Fruit fly (Drosophila melanogaster) whole organism, embryonic: ENCODE measurements around the gene CG7963.

Experiments used
- Atf6 ChIP-seq: fragments of 200-800 bp; sonication (Bioruptor generic); IDR thresholded peaks from 2 replicates; pipeline ENCODE4 v1.3.6; 2022; ENCODE audit warnings: missing biosample characterization, missing genetic modification characterization
- Awh ChIP-seq: fragments of 200-800 bp; sonication (Bioruptor generic); IDR thresholded peaks from 2 replicates; pipeline ENCODE4, ENCODE4 v1.3.6; 2022; ENCODE audit warnings: missing biosample characterization, missing genetic modification characterization
- BtbVII ChIP-seq: fragments of 200-800 bp; sonication (Bioruptor generic); optimal IDR thresholded peaks from 3 replicates; lab custom pipeline; 2017; ENCODE audit warnings: missing biosample characterization, mild to moderate bottlenecking, missing genetic modification characterization
- CG10147 ChIP-seq: fragments of 200-800 bp; sonication (Bioruptor generic); optimal IDR thresholded peaks from 2 replicates; lab custom pipeline; 2019; ENCODE audit warnings: missing biosample characterization, mild to moderate bottlenecking, missing genetic modification characterization, moderate library complexity
- CG10209 ChIP-seq: fragments of 200-800 bp; sonication (Bioruptor generic); optimal IDR thresholded peaks from 3 replicates; lab custom pipeline; 2017; ENCODE audit warnings: missing biosample characterization, mild to moderate bottlenecking, missing genetic modification characterization, missing genetic modification reagents
- CG10462 ChIP-seq: fragments of 200-800 bp; sonication (Bioruptor generic); optimal IDR thresholded peaks from 2 replicates; lab custom pipeline; 2016; ENCODE audit warnings: missing biosample characterization, missing genetic modification characterization
- CG11085 ChIP-seq: fragments of 200-800 bp; sonication (Bioruptor generic); IDR thresholded peaks from 2 replicates; pipeline ENCODE4 v1.3.6; 2022; ENCODE audit warnings: missing biosample characterization, missing genetic modification characterization
- CG12236 ChIP-seq: fragments of 200-800 bp; sonication (Bioruptor generic); optimal IDR thresholded peaks from 2 replicates; lab custom pipeline; 2016; ENCODE audit warnings: missing biosample characterization, missing genetic modification characterization
- CG12744 ChIP-seq: fragments of 200-800 bp; sonication (Bioruptor generic); optimal IDR thresholded peaks from 2 replicates; lab custom pipeline; 2016; ENCODE audit warnings: missing biosample characterization, missing genetic modification characterization
- CG13296 ChIP-seq: fragments of 200-800 bp; sonication (Bioruptor generic); optimal IDR thresholded peaks from 3 replicates; lab custom pipeline; 2018; ENCODE audit warnings: missing biosample characterization, mild to moderate bottlenecking, missing genetic modification characterization
- CG13894 ChIP-seq: fragments of 200-800 bp; sonication (Bioruptor generic); optimal IDR thresholded peaks from 3 replicates; lab custom pipeline; 2018; ENCODE audit warnings: missing biosample characterization, mild to moderate bottlenecking, missing genetic modification characterization, moderate library complexity
- CG17186 ChIP-seq: fragments of 200-800 bp; sonication (Bioruptor generic); optimal IDR thresholded peaks from 3 replicates; lab custom pipeline; 2017; ENCODE audit warnings: missing biosample characterization, missing genetic modification reagents, missing genetic modification characterization
- CG1832 ChIP-seq: fragments of 200-800 bp; sonication (Bioruptor generic); optimal IDR thresholded peaks from 2 replicates; lab custom pipeline; 2017; ENCODE audit warnings: missing biosample characterization, mild to moderate bottlenecking, missing genetic modification characterization, inconsistent platforms
- CG18476 ChIP-seq: fragments of 200-800 bp; sonication (Bioruptor generic); optimal IDR thresholded peaks from 2 replicates; lab custom pipeline; 2016; ENCODE audit warnings: missing biosample characterization, mild to moderate bottlenecking, missing genetic modification characterization
- CG3407 ChIP-seq: fragments of 200-800 bp; sonication (Bioruptor generic); optimal IDR thresholded peaks from 2 replicates; lab custom pipeline; 2018; ENCODE audit warnings: missing biosample characterization, mild to moderate bottlenecking, missing genetic modification characterization
- CG3726 ChIP-seq: fragments of 200-800 bp; sonication (Bioruptor generic); IDR thresholded peaks from 3 replicates; pipeline ENCODE4, ENCODE4 v1.3.6; 2022; ENCODE audit warnings: missing biosample characterization, missing genetic modification characterization
- CG3847 ChIP-seq: fragments of 200-800 bp; sonication (Bioruptor generic); IDR thresholded peaks from 2 replicates; pipeline ENCODE4 v1.3.6; 2022; ENCODE audit warnings: missing biosample characterization, missing genetic modification characterization
- CG3995 ChIP-seq: fragments of 200-800 bp; sonication (Bioruptor generic); optimal IDR thresholded peaks from 3 replicates; lab custom pipeline; 2016; ENCODE audit warnings: missing biosample characterization, missing genetic modification characterization
- CG4617 ChIP-seq: fragments of 200-800 bp; sonication (Bioruptor generic); optimal IDR thresholded peaks from 3 replicates; lab custom pipeline; 2016; ENCODE audit warnings: missing biosample characterization, missing genetic modification characterization, borderline replicate concordance
- CG4707 ChIP-seq: fragments of 200-800 bp; sonication (Bioruptor generic); optimal IDR thresholded peaks from 2 replicates; lab custom pipeline; 2018; ENCODE audit warnings: missing biosample characterization, mild to moderate bottlenecking, missing genetic modification characterization, moderate library complexity
- CG7372 ChIP-seq: fragments of 200-800 bp; sonication (Bioruptor generic); IDR thresholded peaks from 2 replicates; pipeline ENCODE4 v1.3.6; 2022; ENCODE audit warnings: missing biosample characterization, missing genetic modification characterization
- CG9876 ChIP-seq: fragments of 200-800 bp; sonication (Bioruptor generic); optimal IDR thresholded peaks from 2 replicates; lab custom pipeline; 2016; ENCODE audit warnings: missing biosample characterization, missing genetic modification characterization
- Doc2 ChIP-seq: fragments of 200-800 bp; sonication (Bioruptor generic); IDR thresholded peaks from 2 replicates; pipeline ENCODE4 v1.3.6; 2022; ENCODE audit warnings: missing biosample characterization, missing genetic modification characterization
- HLHmδ ChIP-seq: fragments of 200-800 bp; sonication (Bioruptor generic); optimal IDR thresholded peaks from 2 replicates; lab custom pipeline; 2018; ENCODE audit warnings: missing biosample characterization, mild to moderate bottlenecking, missing genetic modification characterization, moderate library complexity
- Hr3 ChIP-seq: fragments of 200-800 bp; sonication (Bioruptor generic); optimal IDR thresholded peaks from 3 replicates; lab custom pipeline; 2016; ENCODE audit warnings: missing biosample characterization, missing genetic modification characterization
- Kr ChIP-seq: fragments of 200-800 bp; sonication (Bioruptor generic); optimal IDR thresholded peaks from 2 replicates; lab custom pipeline; 2017; ENCODE audit warnings: missing biosample characterization, mild to moderate bottlenecking, missing genetic modification characterization
- Meics ChIP-seq: fragments of 200-800 bp; sonication (Bioruptor generic); optimal IDR thresholded peaks from 2 replicates; lab custom pipeline; 2017; ENCODE audit warnings: missing biosample characterization, mild to moderate bottlenecking, missing genetic modification characterization
- Sox100B ChIP-seq: fragments of 200-800 bp; sonication (Bioruptor generic); optimal IDR thresholded peaks from 3 replicates; lab custom pipeline; 2018; ENCODE audit warnings: missing biosample characterization, mild to moderate bottlenecking, missing genetic modification characterization
- Stat92E ChIP-seq, 3 experiments: fragments of >200 bp in 2 of 3; fragments of 200-800 bp in 1 of 3; sonication (Bioruptor generic) in 1 of 3; optimal IDR thresholded peaks; 2 replicates each; lab custom pipeline; 2017 to 2019; ENCODE audit warnings: missing biosample characterization in 3 of 3, missing genetic modification characterization in 3 of 3, mild to moderate bottlenecking in 1 of 3, moderate library complexity in 1 of 3
- bigmax ChIP-seq: fragments of 200-800 bp; sonication (Bioruptor generic); optimal IDR thresholded peaks from 2 replicates; lab custom pipeline; 2018; ENCODE audit warnings: missing biosample characterization, mild to moderate bottlenecking, missing genetic modification characterization
- cad ChIP-seq: fragments of >200 bp; optimal IDR thresholded peaks from 2 replicates; lab custom pipeline; 2017; ENCODE audit warnings: missing biosample characterization, missing genetic modification characterization
- caup ChIP-seq: fragments of 200-800 bp; sonication (Bioruptor generic); optimal IDR thresholded peaks from 3 replicates; lab custom pipeline; 2017; ENCODE audit warnings: missing biosample characterization, mild to moderate bottlenecking, missing genetic modification characterization, moderate library complexity; ENCODE audit not compliant: severe bottlenecking
- cwo ChIP-seq: fragments of 200-800 bp; sonication (Bioruptor generic); optimal IDR thresholded peaks from 3 replicates; lab custom pipeline; 2017; ENCODE audit warnings: missing biosample characterization, missing genetic modification characterization, mild to moderate bottlenecking, moderate library complexity, missing genetic modification reagents
- danr ChIP-seq: fragments of 200-800 bp; sonication (Bioruptor generic); IDR thresholded peaks from 2 replicates; pipeline ENCODE4 v1.3.6; 2022; ENCODE audit warnings: missing biosample characterization, missing genetic modification characterization
- eve ChIP-seq, 2 experiments: fragments of >200 bp; optimal IDR thresholded peaks; 2 replicates each; lab custom pipeline; 2017; ENCODE audit warnings: missing biosample characterization in 2 of 2, missing genetic modification characterization in 2 of 2
- ftz-f1 ChIP-seq: fragments of 200-800 bp; sonication (Bioruptor generic); optimal IDR thresholded peaks from 2 replicates; lab custom pipeline; 2016; ENCODE audit warnings: missing biosample characterization, missing genetic modification characterization
- gsb ChIP-seq: fragments of 200-800 bp; sonication (Bioruptor generic); IDR thresholded peaks from 2 replicates; pipeline ENCODE4 v1.3.6; 2022; ENCODE audit warnings: missing biosample characterization, missing genetic modification characterization
- gsb-n ChIP-seq: fragments of 200-800 bp; sonication (Bioruptor generic); optimal IDR thresholded peaks from 3 replicates; lab custom pipeline; 2018; ENCODE audit warnings: missing biosample characterization, mild to moderate bottlenecking, missing genetic modification characterization
- h ChIP-seq: fragments of >200 bp; optimal IDR thresholded peaks from 2 replicates; lab custom pipeline; 2017
- hb ChIP-seq: fragments of 200-800 bp; sonication (Bioruptor generic); IDR thresholded peaks from 3 replicates; pipeline ENCODE4 v1.3.6; 2022; ENCODE audit warnings: missing biosample characterization, missing genetic modification characterization; ENCODE audit not compliant: partially characterized antibody
- hth ChIP-seq: fragments of >200 bp; optimal IDR thresholded peaks from 2 replicates; lab custom pipeline; 2017; ENCODE audit warnings: inconsistent platforms
- ken ChIP-seq: fragments of 200-800 bp; sonication (Bioruptor generic); IDR thresholded peaks from 3 replicates; pipeline ENCODE4 v1.3.6; 2022; ENCODE audit warnings: missing biosample characterization, missing genetic modification characterization
- nerfin-1 ChIP-seq: fragments of 200-800 bp; sonication (Bioruptor generic); optimal IDR thresholded peaks from 3 replicates; lab custom pipeline; 2019; ENCODE audit warnings: missing biosample characterization, mild to moderate bottlenecking, missing genetic modification characterization, moderate library complexity
- pb ChIP-seq: fragments of 200-800 bp; sonication (Bioruptor generic); optimal IDR thresholded peaks from 3 replicates; lab custom pipeline; 2016; ENCODE audit warnings: missing biosample characterization, missing genetic modification characterization
- pfk ChIP-seq: fragments of 200-800 bp; sonication (Bioruptor generic); optimal IDR thresholded peaks from 2 replicates; lab custom pipeline; 2018; ENCODE audit warnings: missing biosample characterization, mild to moderate bottlenecking, missing genetic modification characterization, moderate library complexity
- run ChIP-seq: fragments of 200-800 bp; sonication (Bioruptor generic); optimal IDR thresholded peaks from 3 replicates; lab custom pipeline; 2018; ENCODE audit warnings: missing biosample characterization, mild to moderate bottlenecking, missing genetic modification characterization
- salm ChIP-seq: fragments of 200-800 bp; sonication (Bioruptor generic); optimal IDR thresholded peaks from 2 replicates; lab custom pipeline; 2018; ENCODE audit warnings: missing biosample characterization, mild to moderate bottlenecking, missing genetic modification characterization
- sens ChIP-seq: fragments of 200-800 bp; sonication (Bioruptor generic); peaks from one replicate; lab custom pipeline; 2016; ENCODE audit warnings: missing biosample characterization, missing genetic modification characterization
- sim ChIP-seq: fragments of 200-800 bp; sonication (Bioruptor generic); IDR thresholded peaks from 2 replicates; pipeline ENCODE4 v1.3.6; 2022; ENCODE audit warnings: missing biosample characterization, missing genetic modification characterization
- tio ChIP-seq: fragments of 200-800 bp; sonication (Bioruptor generic); optimal IDR thresholded peaks from 2 replicates; lab custom pipeline; 2017; ENCODE audit warnings: missing biosample characterization, missing genetic modification characterization, inconsistent platforms
- ttk ChIP-seq: fragments of 200-800 bp; sonication (Bioruptor generic); IDR thresholded peaks from 2 replicates; pipeline ENCODE4 v2.1.2; 2022; ENCODE audit warnings: missing biosample characterization, missing genetic modification characterization

Gene CG7963

dm6 chr3R:8349449-8350115 lies 13.0 kb upstream of the CG7963 start, which contains the start of gene Atg13:
TSS of gene Atg13 (plus strand) at chr3R:8349815.
- TF ChIP-seq CG18476 (GFP tag; lab: Kevin White, UChicago): no peak
- TF ChIP-seq hth (lab: Kevin White, UChicago): no peak
- no peak for TF ChIP-seq CG4707 (GFP tag; lab: Kevin White, UChicago)
- no peak for TF ChIP-seq salm (tag; lab: Kevin White, UChicago)
- peak; percentile 3 for TF ChIP-seq CG10147 (GFP tag; lab: Kevin White, UChicago)
- TF ChIP-seq CG10209 (GFP tag; lab: Kevin White, UChicago): peak; percentile 8
- no peak for TF ChIP-seq Meics
- peak; percentile 61 for TF ChIP-seq sens (GFP tag; lab: Kevin White, UChicago)
- no peak for TF ChIP-seq sim (GFP tag; lab: Robert Waterston, UW)
- no peak for TF ChIP-seq cwo (GFP tag; lab: Kevin White, UChicago)
- TF ChIP-seq ken (GFP tag; lab: Robert Waterston, UW): no peak
- TF ChIP-seq HLHmδ: peak; percentile 45
- no peak for TF ChIP-seq h
- no peak for TF ChIP-seq CG3995
- TF ChIP-seq ttk (GFP tag; lab: Robert Waterston, UW): no peak
- TF ChIP-seq Awh: no peak
- TF ChIP-seq hb (GFP tag; lab: Robert Waterston, UW): peak; percentile 56
- no peak for TF ChIP-seq CG3407 (GFP tag; lab: Kevin White, UChicago)
- no peak for TF ChIP-seq pb (GFP tag; lab: Kevin White, UChicago)
- no peak for TF ChIP-seq eve (GFP tag; optimal IDR thresholded peaks at IDR 0.05; lab: Kevin White, UChicago)
- peak; percentile 51 for TF ChIP-seq CG4617
- no peak for TF ChIP-seq Doc2
- TF ChIP-seq Atf6 (GFP tag; lab: Robert Waterston, UW): no peak
- TF ChIP-seq CG17186 (GFP tag; lab: Kevin White, UChicago): peak; percentile 2
- TF ChIP-seq Sox100B: no peak
- TF ChIP-seq ftz-f1 (GFP tag; lab: Kevin White, UChicago): no peak
- no peak for TF ChIP-seq nerfin-1
- TF ChIP-seq CG12236: no peak
- no peak for TF ChIP-seq tio
- TF ChIP-seq caup (GFP tag; lab: Kevin White, UChicago): no peak
- TF ChIP-seq bigmax: no peak
- no peak for TF ChIP-seq CG13894 (tag; lab: Kevin White, UChicago)
- no peak for TF ChIP-seq Kr
- peak; percentile 35 for TF ChIP-seq Hr3 (GFP tag; lab: Kevin White, UChicago)
- no peak for TF ChIP-seq gsb (GFP tag; lab: Robert Waterston, UW)
- TF ChIP-seq CG1832: no peak
- TF ChIP-seq gsb-n (tag; lab: Kevin White, UChicago): no peak
- TF ChIP-seq danr (GFP tag; lab: Robert Waterston, UW): no peak
- no peak for TF ChIP-seq cad (GFP tag; lab: Kevin White, UChicago)
- TF ChIP-seq CG13296: no peak
- no peak for TF ChIP-seq CG11085 (GFP tag; lab: Robert Waterston, UW)
- no peak for TF ChIP-seq pfk (GFP tag; lab: Kevin White, UChicago)
- TF ChIP-seq BtbVII (GFP tag; lab: Kevin White, UChicago): no peak
- TF ChIP-seq CG9876: no peak
- no peak for TF ChIP-seq CG10462 (GFP tag; lab: Kevin White, UChicago)
- TF ChIP-seq run (tag; lab: Kevin White, UChicago): no peak
- TF ChIP-seq CG3726 (GFP tag; lab: Robert Waterston, UW): no peak
- TF ChIP-seq Stat92E (GFP tag; optimal IDR thresholded peaks at IDR 0.05; lab: Kevin White, UChicago): no peak
- TF ChIP-seq CG12744: no peak
- no peak for TF ChIP-seq CG7372 (GFP tag; lab: Robert Waterston, UW)
- no peak for TF ChIP-seq CG3847 (GFP tag; lab: Robert Waterston, UW)
